Worm (Caenorhabditis elegans) whole organism, early embryonic: Measurements from ENCODE around the gene str-118.

ENCODE experiments used
- ama-1 ChIP-seq: fragments of 150-350 bp; optimal IDR thresholded peaks from 2 replicates; lab custom pipeline; 2014
- ceh-13 ChIP-seq: fragments of 200-800 bp; sonication (Bioruptor generic); optimal IDR thresholded peaks from 2 replicates; lab custom pipeline; 2018; ENCODE audit warnings: mild to moderate bottlenecking, missing genetic modification characterization, missing compliant biosample characterization
- flt-1 ChIP-seq: fragments of 200-800 bp; sonication (Bioruptor generic); IDR thresholded peaks from 2 replicates; pipeline ENCODE4 v1.3.6; 2022; ENCODE audit warnings: missing genetic modification characterization, missing compliant biosample characterization
- hmg-4 ChIP-seq: fragments of 200-800 bp; sonication (Bioruptor generic); optimal IDR thresholded peaks from 2 replicates; lab custom pipeline; 2018; ENCODE audit warnings: mild to moderate bottlenecking, missing genetic modification characterization, missing compliant biosample characterization

ce11 chrV:10019934-10020333 is 32.0 kb upstream of the str-118 start:
- no peak for TF ChIP-seq hmg-4
- no peak for TF ChIP-seq flt-1
- TF ChIP-seq ama-1 = no peak
- no peak for TF ChIP-seq ceh-13
